Worm (Caenorhabditis elegans): ENCODE results near the gene C08B6.18.

Gene C08B6.18

ce11 chrV:10124799-10125548 is 9.0 kb downstream of the C08B6.18 start, which contains the start of gene C08B6.10:
C08B6.10 (plus strand) TSS chrV:10125498.
- no peak for TF ChIP-seq med-1 (GFP tag; optimal IDR thresholded peaks at IDR 0.05; ENCODE audit: insufficient read depth)
- TF ChIP-seq flt-1 (GFP tag; IDR thresholded peaks at IDR 0.05), result no peak
- no peak for TF ChIP-seq cog-1 (tag; optimal IDR thresholded peaks at IDR 0.05)
- no peak for TF ChIP-seq ztf-23 (GFP tag; IDR thresholded peaks at IDR 0.05)
- no peak for TF ChIP-seq tab-1 (GFP tag; IDR thresholded peaks at IDR 0.05)
- TF ChIP-seq T22C8.4 (GFP tag; IDR thresholded peaks at IDR 0.05), result no peak
- no peak for TF ChIP-seq ztf-29 (GFP tag; IDR thresholded peaks at IDR 0.05)
- no peak for TF ChIP-seq ref-1 (GFP tag; conservative IDR thresholded peaks at IDR 0.05)
- no peak for TF ChIP-seq klf-2 (GFP tag; conservative IDR thresholded peaks at IDR 0.05)

- TF ChIP-seq tab-1 (GFP tag; IDR thresholded peaks at IDR 0.05) (no peak), T22C8.4 (GFP tag; IDR thresholded peaks at IDR 0.05) (no peak), cog-1 (tag; optimal IDR thresholded peaks at IDR 0.05) (no peak), med-1 (GFP tag; optimal IDR thresholded peaks at IDR 0.05; ENCODE audit: insufficient read depth) (no peak), ztf-23 (GFP tag; IDR thresholded peaks at IDR 0.05) (no peak), klf-2 (GFP tag; conservative IDR thresholded peaks at IDR 0.05) (no peak), ztf-29 (GFP tag; IDR thresholded peaks at IDR 0.05) (no peak), flt-1 (GFP tag; IDR thresholded peaks at IDR 0.05) (no peak), ref-1 (GFP tag; conservative IDR thresholded peaks at IDR 0.05) (no peak)
These were observed 10.6 kb downstream of the C08B6.18 start, which contains the start of gene C08B6.6 for ce11 chrV:10123324-10123723. C08B6.6 (plus strand) TSS chrV:10123624.

ce11 chrV:10122670-10123069 is 11.3 kb downstream of the C08B6.18 start, which contains the start of gene srxa-19:
srxa-19 (minus strand) TSS chrV:10122770.
- no peak for TF ChIP-seq ref-1 (GFP tag; conservative IDR thresholded peaks at IDR 0.05)
- no peak for TF ChIP-seq ztf-23 (GFP tag; IDR thresholded peaks at IDR 0.05)
- no peak for TF ChIP-seq flt-1 (GFP tag; IDR thresholded peaks at IDR 0.05)
- TF ChIP-seq cog-1 (tag; optimal IDR thresholded peaks at IDR 0.05), result no peak
- TF ChIP-seq med-1 (GFP tag; optimal IDR thresholded peaks at IDR 0.05; ENCODE audit: insufficient read depth), result no peak
- TF ChIP-seq klf-2 (GFP tag; conservative IDR thresholded peaks at IDR 0.05), result no peak
- TF ChIP-seq ztf-29 (GFP tag; IDR thresholded peaks at IDR 0.05), result no peak

DNA sequence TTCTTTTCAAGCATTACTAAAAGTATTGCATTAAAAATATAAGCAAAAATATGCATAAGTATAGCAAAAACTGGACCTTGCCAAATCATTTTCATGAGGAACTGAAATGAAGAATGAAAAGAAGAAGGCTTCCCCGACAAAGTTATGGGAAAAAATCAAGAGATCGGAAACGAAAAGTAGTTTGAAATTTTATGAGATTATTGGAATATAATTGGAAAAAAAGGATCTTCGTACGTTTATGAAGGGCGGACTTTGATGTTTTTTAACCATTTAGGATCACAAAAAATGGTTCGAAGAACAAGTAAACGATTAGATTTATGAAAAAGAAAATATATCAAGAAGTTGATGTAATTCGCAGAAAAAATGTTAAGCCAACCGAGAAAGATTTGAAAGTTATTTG is 13.0 kb downstream of the C08B6.18 start, which contains the start of gene srxa-18:
Gene srxa-18 (minus strand): TSS at position 100 of the 400 bp plus-strand sequence.
- TF ChIP-seq klf-2 (GFP tag; conservative IDR thresholded peaks at IDR 0.05) (no peak), cog-1 (tag; optimal IDR thresholded peaks at IDR 0.05) (no peak), tab-1 (GFP tag; IDR thresholded peaks at IDR 0.05) (no peak), flt-1 (GFP tag; IDR thresholded peaks at IDR 0.05) (no peak), ztf-29 (GFP tag; IDR thresholded peaks at IDR 0.05) (no peak), med-1 (GFP tag; optimal IDR thresholded peaks at IDR 0.05; ENCODE audit: insufficient read depth) (no peak), ztf-23 (GFP tag; IDR thresholded peaks at IDR 0.05) (no peak), ref-1 (GFP tag; conservative IDR thresholded peaks at IDR 0.05) (no peak), T22C8.4 (GFP tag; IDR thresholded peaks at IDR 0.05) (no peak)

- TF ChIP-seq tab-1 (GFP tag; IDR thresholded peaks at IDR 0.05), result no peak
- TF ChIP-seq med-1 (GFP tag; optimal IDR thresholded peaks at IDR 0.05; ENCODE audit: insufficient read depth), result no peak
- no peak for TF ChIP-seq T22C8.4 (GFP tag; IDR thresholded peaks at IDR 0.05)
- no peak for TF ChIP-seq flt-1 (GFP tag; IDR thresholded peaks at IDR 0.05)
- TF ChIP-seq ztf-23 (GFP tag; IDR thresholded peaks at IDR 0.05), result no peak
- no peak for TF ChIP-seq klf-2 (GFP tag; conservative IDR thresholded peaks at IDR 0.05)
- no peak for TF ChIP-seq ref-1 (GFP tag; conservative IDR thresholded peaks at IDR 0.05)
- TF ChIP-seq ztf-29 (GFP tag; IDR thresholded peaks at IDR 0.05), result no peak
- TF ChIP-seq cog-1 (tag; optimal IDR thresholded peaks at IDR 0.05), result no peak
These were observed 16.5 kb downstream of the C08B6.18 start, which contains the start of gene C08B6.5 for ce11 chrV:10117465-10117864. C08B6.5 (plus strand) TSS chrV:10117765.

- TF ChIP-seq ztf-29 (GFP tag; IDR thresholded peaks at IDR 0.05) (no peak), tab-1 (GFP tag; IDR thresholded peaks at IDR 0.05) (no peak), T22C8.4 (GFP tag; IDR thresholded peaks at IDR 0.05) (no peak), ztf-23 (GFP tag; IDR thresholded peaks at IDR 0.05) (no peak), med-1 (GFP tag; optimal IDR thresholded peaks at IDR 0.05; ENCODE audit: insufficient read depth) (no peak), klf-2 (GFP tag; conservative IDR thresholded peaks at IDR 0.05) (no peak), cog-1 (tag; optimal IDR thresholded peaks at IDR 0.05) (no peak), ref-1 (GFP tag; conservative IDR thresholded peaks at IDR 0.05) (no peak), flt-1 (GFP tag; IDR thresholded peaks at IDR 0.05) (no peak)
These were observed 19.6 kb downstream of the C08B6.18 start, which contains the start of gene cht-5 for ce11 chrV:10114329-10114728. cht-5 (plus strand) TSS chrV:10114629.

DNA sequence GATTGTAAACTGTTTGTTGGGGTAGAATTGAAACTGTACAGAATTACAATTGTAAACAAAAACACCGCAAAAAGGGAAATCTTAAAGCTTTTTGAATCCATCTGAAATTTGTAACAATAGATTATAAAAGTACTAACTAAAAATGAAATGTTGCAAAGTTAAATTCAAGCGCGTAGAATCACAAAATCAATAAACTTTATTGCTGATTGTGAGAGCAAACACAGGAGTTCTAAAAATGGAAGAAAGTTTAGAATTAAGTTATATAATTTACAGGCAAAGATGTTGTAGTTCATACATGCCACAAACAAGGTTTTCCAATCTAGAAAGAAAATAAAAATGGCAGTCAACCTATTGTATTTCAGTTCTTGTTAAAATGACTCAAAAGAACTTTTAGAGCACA is 21.7 kb downstream of the C08B6.18 start, which contains the start of gene C08B6.3:
Gene C08B6.3 (minus strand): TSS at position 101 of the 400 bp plus-strand sequence.
- TF ChIP-seq klf-2 (GFP tag; conservative IDR thresholded peaks at IDR 0.05) (no peak), T22C8.4 (GFP tag; IDR thresholded peaks at IDR 0.05) (no peak), flt-1 (GFP tag; IDR thresholded peaks at IDR 0.05) (no peak), cog-1 (tag; optimal IDR thresholded peaks at IDR 0.05) (no peak), ref-1 (GFP tag; conservative IDR thresholded peaks at IDR 0.05) (no peak), tab-1 (GFP tag; IDR thresholded peaks at IDR 0.05) (no peak), ztf-23 (GFP tag; IDR thresholded peaks at IDR 0.05) (no peak)

DNA sequence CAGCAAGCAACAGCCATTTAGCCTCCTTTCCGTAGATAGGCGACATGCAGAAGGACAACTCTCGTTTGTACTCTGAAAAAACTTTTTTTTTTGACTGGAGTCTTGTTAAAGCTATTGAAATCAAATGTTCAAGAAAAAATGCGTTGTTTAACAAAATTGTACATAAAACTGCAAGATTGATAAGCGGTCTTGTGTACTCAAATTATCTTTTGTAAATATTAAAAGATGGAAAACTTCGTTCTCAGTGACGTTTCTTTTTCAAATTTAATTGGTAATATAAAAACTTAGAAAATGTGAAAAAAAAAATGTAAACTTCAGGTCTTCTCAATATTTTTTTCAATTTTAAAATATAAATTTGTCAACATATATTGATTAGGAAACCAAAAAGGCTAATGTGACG is 22.8 kb downstream of the C08B6.18 start:
- no peak for TF ChIP-seq ztf-29 (GFP tag; IDR thresholded peaks at IDR 0.05)

DNA sequence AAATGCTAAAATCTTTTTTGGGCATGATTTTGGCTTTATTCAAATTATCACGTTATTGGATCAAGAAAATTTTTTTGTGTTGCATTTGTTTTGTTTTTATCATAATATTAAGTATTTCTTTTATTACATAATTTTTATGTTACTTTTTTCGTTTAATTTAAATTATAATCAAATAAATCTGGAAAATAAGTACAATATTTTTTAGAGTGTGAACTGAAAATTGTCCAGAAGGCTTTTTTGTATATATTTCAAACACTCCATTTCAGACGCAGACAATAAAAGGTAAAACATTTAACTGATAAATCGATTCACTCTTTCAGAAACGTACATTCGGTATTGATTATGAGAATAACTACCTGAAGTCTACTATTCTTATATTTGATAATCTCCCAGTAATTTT is 26.6 kb downstream of the C08B6.18 start, which contains the start of gene C08B6.11:
Gene C08B6.11 (plus strand): TSS at position 301 of the 400 bp plus-strand sequence.
- no peak for TF ChIP-seq flt-1 (GFP tag; IDR thresholded peaks at IDR 0.05)
- no peak for TF ChIP-seq T22C8.4 (GFP tag; IDR thresholded peaks at IDR 0.05)
- TF ChIP-seq ztf-23 (GFP tag; IDR thresholded peaks at IDR 0.05), result no peak
- no peak for TF ChIP-seq cog-1 (tag; optimal IDR thresholded peaks at IDR 0.05)
- no peak for TF ChIP-seq ztf-29 (GFP tag; IDR thresholded peaks at IDR 0.05)
- TF ChIP-seq med-1 (GFP tag; optimal IDR thresholded peaks at IDR 0.05; ENCODE audit: insufficient read depth), result no peak
- no peak for TF ChIP-seq klf-2 (GFP tag; conservative IDR thresholded peaks at IDR 0.05)
- TF ChIP-seq ref-1 (GFP tag; conservative IDR thresholded peaks at IDR 0.05), result no peak
- TF ChIP-seq tab-1 (GFP tag; IDR thresholded peaks at IDR 0.05), result no peak
